Worm (Caenorhabditis elegans) whole organism, young adult: ENCODE results near the gene ogdh-1.

ENCODE experiments used
- B0019.2 ChIP-seq: fragments of 200-800 bp; sonication (Bioruptor generic); conservative IDR thresholded peaks from 2 replicates; pipeline ENCODE4 v1.3.6; 2022; ENCODE audit warnings: missing genetic modification reagents, missing genetic modification characterization, missing compliant biosample characterization
- F23B12.7 ChIP-seq: sonication (generic microtip); optimal IDR thresholded peaks from 2 replicates; lab custom pipeline; 2017; ENCODE audit warnings: missing genetic modification characterization, mild to moderate bottlenecking, missing compliant biosample characterization, antibody characterized with exemption, moderate library complexity; ENCODE audit not compliant: insufficient read depth
- F39B2.1 ChIP-seq: fragments of 200-800 bp; sonication (Bioruptor generic); IDR thresholded peaks from 2 replicates; pipeline ENCODE4 v1.3.6; 2022; ENCODE audit warnings: missing genetic modification reagents, missing genetic modification characterization, missing compliant biosample characterization
- F57C9.4 ChIP-seq: sonication (generic microtip); optimal IDR thresholded peaks from 2 replicates; lab custom pipeline; 2017; ENCODE audit warnings: mild to moderate bottlenecking, missing genetic modification characterization, missing compliant biosample characterization
- K12H6.12 ChIP-seq: fragments of 200-800 bp; sonication (Bioruptor generic); optimal IDR thresholded peaks from 2 replicates; lab custom pipeline; 2018; ENCODE audit warnings: mild to moderate bottlenecking, missing genetic modification characterization, missing compliant biosample characterization
- T26A5.8 ChIP-seq: sonication (generic microtip); optimal IDR thresholded peaks from 2 replicates; lab custom pipeline; 2016; ENCODE audit warnings: missing genetic modification characterization, missing compliant biosample characterization
- Y53F4B.3 ChIP-seq: fragments of 200-800 bp; sonication (Bioruptor generic); IDR thresholded peaks from 2 replicates; pipeline ENCODE4 v1.3.6; 2022; ENCODE audit warnings: missing genetic modification reagents, missing genetic modification characterization, missing compliant biosample characterization
- Y53G8AR.9 ChIP-seq: fragments of 200-800 bp; sonication (Bioruptor generic); conservative IDR thresholded peaks from 2 replicates; pipeline ENCODE4 v1.3.6; 2022; ENCODE audit warnings: missing genetic modification reagents, missing genetic modification characterization, missing compliant biosample characterization
- Y56A3A.18 ChIP-seq: fragments of 200-800 bp; sonication (Bioruptor generic); IDR thresholded peaks from 2 replicates; pipeline ENCODE4 v1.3.6; 2022; ENCODE audit warnings: missing genetic modification reagents, missing genetic modification characterization, missing compliant biosample characterization
- Y67H2A.10 ChIP-seq: fragments of 200-800 bp; sonication (Bioruptor generic); conservative IDR thresholded peaks from 2 replicates; pipeline ENCODE4 v1.3.6; 2022; ENCODE audit warnings: missing genetic modification reagents, missing genetic modification characterization, missing compliant biosample characterization
- ama-1 ChIP-seq, 3 experiments: fragments of 150-350 bp in 1 of 3; sonication (generic microtip) in 2 of 3; optimal IDR thresholded peaks; 2 replicates each; lab custom pipeline; 2014 to 2018; ENCODE audit warnings: missing biosample characterization in 2 of 3, missing genetic modification characterization in 2 of 3, missing genetic modification reagents in 2 of 3
- aptf-3 ChIP-seq: fragments of 200-800 bp; sonication (Bioruptor generic); IDR thresholded peaks from 2 replicates; pipeline ENCODE4 v1.3.6; 2022; ENCODE audit warnings: missing genetic modification characterization, missing compliant biosample characterization
- atf-7 ChIP-seq: sonication (generic microtip); optimal IDR thresholded peaks from 2 replicates; lab custom pipeline; 2017; ENCODE audit warnings: mild to moderate bottlenecking, missing genetic modification characterization, missing compliant biosample characterization
- attf-6 ChIP-seq: fragments of 200-800 bp; sonication (Bioruptor generic); IDR thresholded peaks from 2 replicates; pipeline ENCODE4 v1.3.6; 2022; ENCODE audit warnings: missing genetic modification reagents, missing genetic modification characterization, missing compliant biosample characterization
- bed-2 ChIP-seq: fragments of 200-800 bp; sonication (Bioruptor generic); IDR thresholded peaks from 2 replicates; pipeline ENCODE4 v1.3.6; 2022; ENCODE audit warnings: missing genetic modification reagents, missing genetic modification characterization, missing compliant biosample characterization
- cebp-1 ChIP-seq, 2 experiments: fragments of 200-800 bp in 1 of 2; sonication (Bioruptor generic) in 1 of 2; sonication (generic microtip) in 1 of 2; IDR thresholded peaks in 1 of 2; optimal IDR thresholded peaks in 1 of 2; 2 replicates each; pipeline versions ENCODE4 v1.3.6 to Lab custom; 2017 to 2022; ENCODE audit warnings: missing compliant biosample characterization in 2 of 2, missing genetic modification characterization in 2 of 2, mild to moderate bottlenecking in 1 of 2, missing genetic modification reagents in 1 of 2, moderate library complexity in 1 of 2
- cebp-2 ChIP-seq: fragments of 200-800 bp; sonication (Bioruptor generic); IDR thresholded peaks from 2 replicates; pipeline ENCODE4 v1.3.6; 2022; ENCODE audit warnings: missing genetic modification characterization, missing compliant biosample characterization
- ceh-100 ChIP-seq: fragments of 200-800 bp; sonication (Bioruptor generic); IDR thresholded peaks from 2 replicates; pipeline ENCODE4 v1.3.6; 2022; ENCODE audit warnings: missing genetic modification reagents, missing genetic modification characterization, missing compliant biosample characterization
- ceh-27 ChIP-seq: fragments of 200-800 bp; sonication (Bioruptor generic); optimal IDR thresholded peaks from 2 replicates; lab custom pipeline; 2018; ENCODE audit warnings: mild to moderate bottlenecking, missing genetic modification characterization, moderate library complexity, missing compliant biosample characterization
- ceh-79 ChIP-seq: sonication (generic microtip); optimal IDR thresholded peaks from 2 replicates; lab custom pipeline; 2017; ENCODE audit warnings: mild to moderate bottlenecking, missing genetic modification characterization, missing compliant biosample characterization
- dox-1 ChIP-seq: fragments of 200-800 bp; sonication (Bioruptor generic); IDR thresholded peaks from 2 replicates; pipeline ENCODE4 v1.3.6; 2022; ENCODE audit warnings: missing genetic modification reagents, missing genetic modification characterization, missing compliant biosample characterization
- dpff-1 ChIP-seq: sonication (generic microtip); optimal IDR thresholded peaks from 2 replicates; lab custom pipeline; 2017; ENCODE audit warnings: mild to moderate bottlenecking, missing genetic modification characterization, missing compliant biosample characterization
- dpl-1 ChIP-seq: fragments of 150-350 bp; optimal IDR thresholded peaks from 2 replicates; lab custom pipeline; 2014; ENCODE audit warnings: missing biosample characterization, missing genetic modification reagents, missing genetic modification characterization
- egl-18 ChIP-seq: fragments of 200-800 bp; sonication (Bioruptor generic); IDR thresholded peaks from 2 replicates; pipeline ENCODE4 v1.3.6; 2022; ENCODE audit warnings: missing genetic modification reagents, missing genetic modification characterization, missing compliant biosample characterization
- gei-17 ChIP-seq: fragments of 200-800 bp; sonication (Bioruptor generic); optimal IDR thresholded peaks from 2 replicates; lab custom pipeline; 2018; ENCODE audit warnings: mild to moderate bottlenecking, missing genetic modification characterization, missing compliant biosample characterization
- him-1 ChIP-seq: sonication (generic microtip); optimal IDR thresholded peaks from 2 replicates; lab custom pipeline; 2016; ENCODE audit warnings: missing genotype, missing genetic modification reagents, missing genetic modification characterization, missing compliant biosample characterization
- hlh-12 ChIP-seq: sonication (generic microtip); optimal IDR thresholded peaks from 2 replicates; lab custom pipeline; 2016; ENCODE audit warnings: missing genetic modification characterization, missing compliant biosample characterization
- hmg-20 ChIP-seq: fragments of 200-800 bp; sonication (Bioruptor generic); IDR thresholded peaks from 2 replicates; pipeline ENCODE4 v1.3.6; 2022; ENCODE audit warnings: missing genetic modification reagents, missing genetic modification characterization, missing compliant biosample characterization
- lag-1 ChIP-seq: fragments of 200-800 bp; sonication (Bioruptor generic); IDR thresholded peaks from 2 replicates; pipeline ENCODE4 v1.3.6; 2022; ENCODE audit warnings: missing genetic modification reagents, missing genetic modification characterization, missing compliant biosample characterization
- let-526 ChIP-seq: fragments of 200-800 bp; sonication (Bioruptor generic); IDR thresholded peaks from 2 replicates; pipeline ENCODE4 v1.3.6; 2022; ENCODE audit warnings: missing genetic modification reagents, missing genetic modification characterization, missing compliant biosample characterization
- lin-35 ChIP-seq, 3 experiments: fragments of 150-350 bp in 2 of 3; sonication (generic microtip) in 1 of 3; optimal IDR thresholded peaks; 2 replicates each; lab custom pipeline; 2014 to 2018; ENCODE audit warnings: missing biosample characterization in 3 of 3, missing genetic modification characterization in 3 of 3, missing genetic modification reagents in 3 of 3
- lin-54 ChIP-seq: fragments of 200-800 bp; sonication (Bioruptor generic); optimal IDR thresholded peaks from 2 replicates; lab custom pipeline; 2018; ENCODE audit warnings: mild to moderate bottlenecking, missing genetic modification characterization, missing compliant biosample characterization
- lir-1 ChIP-seq: fragments of 200-800 bp; sonication (Bioruptor generic); conservative IDR thresholded peaks from 2 replicates; pipeline ENCODE4 v1.3.6; 2022; ENCODE audit warnings: missing genetic modification reagents, missing genetic modification characterization, missing compliant biosample characterization
- lsl-1 ChIP-seq: fragments of 200-800 bp; sonication (Bioruptor generic); optimal IDR thresholded peaks from 2 replicates; lab custom pipeline; 2018; ENCODE audit warnings: mild to moderate bottlenecking, missing genetic modification characterization, moderate library complexity, missing compliant biosample characterization
- madf-3 ChIP-seq: fragments of 200-800 bp; sonication (Bioruptor generic); IDR thresholded peaks from 2 replicates; pipeline ENCODE4 v1.3.6; 2022; ENCODE audit warnings: missing genetic modification reagents, missing genetic modification characterization, missing compliant biosample characterization
- madf-8 ChIP-seq: fragments of 200-800 bp; sonication (Bioruptor generic); conservative IDR thresholded peaks from 2 replicates; pipeline ENCODE4 v1.3.6; 2022; ENCODE audit warnings: missing genetic modification reagents, missing genetic modification characterization, missing compliant biosample characterization
- mcd-1 ChIP-seq: fragments of 200-800 bp; sonication (Bioruptor generic); IDR thresholded peaks from 2 replicates; pipeline ENCODE4 v1.3.6; 2022; ENCODE audit warnings: missing genetic modification reagents, missing genetic modification characterization, missing compliant biosample characterization
- mxl-1 ChIP-seq: sonication (generic microtip); optimal IDR thresholded peaks from 2 replicates; lab custom pipeline; 2016; ENCODE audit warnings: missing genetic modification characterization, missing compliant biosample characterization
- nfya-1 ChIP-seq: sonication (generic microtip); optimal IDR thresholded peaks from 2 replicates; lab custom pipeline; 2017; ENCODE audit warnings: antibody characterized with exemption, missing compliant biosample characterization, missing genetic modification characterization, borderline replicate concordance; ENCODE audit not compliant: insufficient read depth
- nfya-2 ChIP-seq: fragments of 200-800 bp; sonication (Bioruptor generic); IDR thresholded peaks from 2 replicates; pipeline ENCODE4 v1.3.6; 2022; ENCODE audit warnings: missing genetic modification reagents, missing genetic modification characterization, missing compliant biosample characterization
- nhr-179 ChIP-seq: sonication (generic microtip); optimal IDR thresholded peaks from 2 replicates; lab custom pipeline; 2016; ENCODE audit warnings: mild to moderate bottlenecking, missing genetic modification characterization, missing compliant biosample characterization
- nhr-27 ChIP-seq: fragments of 200-800 bp; sonication (Bioruptor generic); optimal IDR thresholded peaks from 2 replicates; lab custom pipeline; 2018; ENCODE audit warnings: mild to moderate bottlenecking, missing genetic modification characterization, moderate library complexity, missing compliant biosample characterization
- pbrm-1 ChIP-seq: fragments of 200-800 bp; sonication (Bioruptor generic); IDR thresholded peaks from 2 replicates; pipeline ENCODE4 v1.3.6; 2022; ENCODE audit warnings: missing genetic modification reagents, missing genetic modification characterization, missing compliant biosample characterization
- sea-2 ChIP-seq: fragments of 200-800 bp; sonication (Bioruptor generic); IDR thresholded peaks from 2 replicates; pipeline ENCODE4 v1.3.6; 2022; ENCODE audit warnings: missing genetic modification characterization, missing compliant biosample characterization
- snpc-1.1 ChIP-seq: sonication (generic microtip); optimal IDR thresholded peaks from 2 replicates; lab custom pipeline; 2017; ENCODE audit warnings: missing genetic modification characterization, mild to moderate bottlenecking, missing compliant biosample characterization, antibody characterized with exemption, moderate library complexity, missing genotype, missing genetic modification reagents; ENCODE audit not compliant: insufficient read depth
- snpc-3.4 ChIP-seq: sonication (generic microtip); optimal IDR thresholded peaks from 2 replicates; lab custom pipeline; 2017; ENCODE audit warnings: missing genetic modification characterization, mild to moderate bottlenecking, missing compliant biosample characterization, antibody characterized with exemption, moderate library complexity, missing genotype, missing genetic modification reagents
- tbx-9 ChIP-seq: sonication (generic microtip); optimal IDR thresholded peaks from 2 replicates; lab custom pipeline; 2016; ENCODE audit warnings: borderline replicate concordance, missing genetic modification characterization, inconsistent platforms, missing compliant biosample characterization
- ztf-26 ChIP-seq: sonication (generic microtip); optimal IDR thresholded peaks from 2 replicates; lab custom pipeline; 2017; ENCODE audit warnings: missing genetic modification characterization, missing compliant biosample characterization

The ogdh-1 gene

DNA sequence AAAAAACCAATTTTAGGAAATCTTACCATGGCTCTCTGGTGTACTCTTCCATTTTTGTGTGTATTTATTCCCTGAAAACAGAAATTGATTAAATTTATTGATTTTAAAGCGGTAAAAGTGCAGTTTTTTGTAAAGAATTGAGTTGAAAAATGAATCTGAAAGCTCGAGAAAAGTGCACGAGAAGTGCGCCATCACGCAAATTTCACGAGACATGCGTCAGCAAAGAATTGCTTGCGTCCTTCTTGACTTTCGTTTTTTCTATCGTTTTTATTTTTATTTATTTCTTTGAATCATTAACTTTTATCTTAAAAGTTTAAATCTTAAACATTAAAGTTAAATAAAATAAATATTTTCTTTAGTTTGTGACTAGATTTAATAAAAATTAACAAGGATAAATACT lies 41.6 kb upstream of the ogdh-1 start, which contains the start of gene timm-17B.1 (continued):
- TF ChIP-seq him-1 (tag; lab: Kevin White, UChicago) (peak; percentile 51), let-526 (GFP tag; lab: Robert Waterston, UW) (no peak), B0019.2 (no peak), Y56A3A.18 (GFP tag; lab: Robert Waterston, UW) (peak; percentile 29; the same call in 1 of the 2 replicates), mcd-1 (peak; percentile 88), lin-54 (GFP tag; lab: Kevin White, UChicago) (peak; percentile 67), ceh-100 (GFP tag; lab: Robert Waterston, UW) (peak; percentile 39; the same call in 1 of the 2 replicates), Y53F4B.3 (no peak), lsl-1 (GFP tag; lab: Kevin White, UChicago) (peak; percentile 54), atf-7 (no peak), F23B12.7 (tag; lab: Kevin White, UChicago) (no peak), T26A5.8 (no peak), mxl-1 (no peak), ztf-26 (tag; lab: Kevin White, UChicago) (no peak), ama-1 (optimal IDR thresholded peaks at IDR 0.05; lab: Kevin White, UChicago) (no peak), ama-1 (GFP tag; optimal IDR thresholded peaks at IDR 0.05; lab: Kevin White, UChicago) (no peak), pbrm-1 (GFP tag; lab: Robert Waterston, UW) (peak; percentile 58; the same call in 1 of the 2 replicates), ceh-27 (GFP tag; lab: Kevin White, UChicago) (no peak), hmg-20 (peak; percentile 34; the same call in 1 of the 2 replicates), Y67H2A.10 (GFP tag; lab: Robert Waterston, UW) (no peak), cebp-2 (GFP tag; lab: Robert Waterston, UW) (no peak), egl-18 (no peak), dpff-1 (tag; lab: Kevin White, UChicago) (no peak), dpl-1 (GFP tag; lab: Kevin White, UChicago) (no peak), dox-1 (GFP tag; lab: Robert Waterston, UW) (peak; percentile 68), K12H6.12 (tag; lab: Kevin White, UChicago) (no peak), ceh-79 (tag; lab: Kevin White, UChicago) (no peak), F57C9.4 (tag; lab: Kevin White, UChicago) (no peak), nfya-1 (no peak), nhr-27 (no peak)

DNA sequence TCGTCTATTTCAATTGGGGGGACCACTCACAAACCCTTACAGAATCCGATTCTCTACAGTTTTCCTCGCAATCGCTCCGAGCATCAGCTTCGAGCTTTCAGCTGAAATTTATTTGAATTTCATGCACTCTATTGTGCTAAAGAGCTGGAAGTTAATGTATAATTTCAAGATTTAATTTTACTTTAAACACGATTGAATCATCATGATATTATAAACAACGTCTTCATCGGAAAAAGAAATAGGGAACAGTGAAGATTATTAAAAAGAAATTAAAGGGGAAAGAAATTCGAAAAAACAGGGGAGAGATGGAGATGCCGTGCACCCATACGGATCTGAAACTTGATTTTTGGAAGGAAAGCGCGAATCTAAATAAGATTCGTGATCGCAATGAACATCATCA lies 40.4 kb upstream of the ogdh-1 start, which contains the start of gene hoe-1:
TSS of gene hoe-1 (minus strand) at position 101 of the 400 bp plus-strand sequence.
- TF ChIP-seq hlh-12 (tag; lab: Kevin White, UChicago) (no peak), snpc-3.4 (peak; percentile 50), nhr-179 (no peak), lir-1 (no peak), cebp-1 (GFP tag; IDR thresholded peaks at IDR 0.05; lab: Robert Waterston, UW) (no peak), cebp-1 (tag; optimal IDR thresholded peaks at IDR 0.05; lab: Kevin White, UChicago) (no peak), sea-2 (GFP tag; lab: Robert Waterston, UW) (no peak), B0019.2 (no peak), lag-1 (GFP tag; lab: Robert Waterston, UW) (no peak), aptf-3 (GFP tag; lab: Robert Waterston, UW) (no peak), ama-1 (optimal IDR thresholded peaks at IDR 0.05; lab: Kevin White, UChicago) (no peak), ama-1 (GFP tag; optimal IDR thresholded peaks at IDR 0.05; lab: Kevin White, UChicago) (no peak), attf-6 (peak; percentile 8; the same call in 1 of the 2 replicates), gei-17 (GFP tag; lab: Kevin White, UChicago) (no peak), nfya-2 (GFP tag; lab: Robert Waterston, UW) (no peak), lin-35 (GFP tag; optimal IDR thresholded peaks at IDR 0.05; lab: Kevin White, UChicago) (no peak), snpc-1.1 (tag; lab: Kevin White, UChicago) (no peak), Y53G8AR.9 (GFP tag; lab: Robert Waterston, UW) (0 out of 2 replicates have a peak, but pooled peaks have one; percentile 64), madf-8 (GFP tag; lab: Robert Waterston, UW) (no peak), tbx-9 (tag; lab: Kevin White, UChicago) (no peak), K12H6.12 (tag; lab: Kevin White, UChicago) (no peak), madf-3 (GFP tag; lab: Robert Waterston, UW) (no peak), bed-2 (GFP tag; lab: Robert Waterston, UW) (no peak), F39B2.1 (GFP tag; lab: Robert Waterston, UW) (no peak), nfya-1 (no peak)
